Worm (Caenorhabditis elegans) whole organism, L4 larva: ENCODE data around the gene C17A2.3.

Experiments
- ama-1 ChIP-seq: fragments of 150-350 bp; optimal IDR thresholded peaks from 2 replicates; lab custom pipeline; 2014; ENCODE audit warnings: inconsistent platforms, mixed read lengths
- nhr-237 ChIP-seq: sonication (generic microtip); optimal IDR thresholded peaks from 2 replicates; lab custom pipeline; 2017; ENCODE audit warnings: missing biosample characterization, missing genetic modification characterization
- nhr-76 ChIP-seq: fragments of 150-350 bp; optimal IDR thresholded peaks from 2 replicates; lab custom pipeline; 2014; ENCODE audit warnings: missing biosample characterization, missing genetic modification characterization

DNA sequence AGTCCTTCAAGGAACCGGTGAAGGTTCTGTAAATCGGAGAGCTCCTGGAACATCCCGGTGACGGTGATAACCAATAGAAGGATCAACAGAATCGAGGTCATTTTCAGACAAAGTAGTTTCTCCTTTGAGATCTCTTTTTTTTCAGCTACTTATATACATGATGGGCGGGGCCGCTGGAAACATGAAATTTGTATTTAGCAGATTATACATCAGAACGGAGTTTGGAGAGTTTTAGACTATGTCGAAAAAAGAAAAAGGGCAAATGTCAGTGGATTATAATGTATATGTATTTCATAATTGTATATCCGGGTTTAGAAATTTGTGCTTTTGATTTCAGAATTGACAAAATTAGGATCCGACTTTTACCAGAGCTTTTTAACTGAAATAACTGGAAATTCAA, 40.2 kb upstream of the C17A2.3 start, which contains the start of gene ins-32:
- TF ChIP-seq ama-1, result no peak
- TF ChIP-seq nhr-237 (tag; lab: Kevin White, UChicago), result no peak
- TF ChIP-seq nhr-76 (tag; lab: Kevin White, UChicago), result no peak
